Fruit fly (Drosophila melanogaster) whole organism: ENCODE results near the gene Atu.

Source experiments
- Dll ChIP-seq: fragments of >200 bp; optimal IDR thresholded peaks from 2 replicates; lab custom pipeline; 2017
- psq ChIP-seq: fragments of >200 bp; optimal IDR thresholded peaks from 2 replicates; lab custom pipeline; 2017

DNA sequence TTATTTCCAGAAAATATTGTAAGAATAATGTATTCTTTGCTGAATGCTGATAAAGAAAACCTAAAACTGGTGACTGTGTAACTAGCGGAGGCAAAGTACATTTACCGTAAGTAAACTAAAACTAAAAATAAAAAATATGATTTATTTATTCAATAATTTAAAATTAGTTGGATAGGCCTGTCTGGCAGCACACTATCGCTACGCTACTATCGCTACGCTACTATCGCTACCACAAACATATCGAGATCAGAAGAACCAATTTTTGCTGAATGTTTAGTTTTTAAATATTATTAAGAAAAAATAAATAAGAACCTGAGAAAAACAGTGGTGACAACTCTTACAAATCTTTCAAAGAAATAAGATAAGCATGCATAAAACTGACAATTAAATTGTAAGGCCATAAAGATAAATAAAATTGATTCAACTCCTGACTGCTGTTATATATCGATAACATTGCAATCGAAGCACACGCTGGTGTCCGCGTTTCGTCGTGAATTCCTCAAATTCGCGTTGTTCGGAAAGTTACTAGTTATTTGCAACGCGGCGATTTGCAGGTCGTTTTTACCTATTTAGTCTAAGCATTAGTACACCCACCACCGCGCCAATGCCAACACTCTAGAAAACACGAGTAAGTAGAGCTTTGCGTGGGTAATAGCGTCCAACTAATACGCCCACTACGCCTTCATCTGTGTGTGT lies 47.2 kb downstream of the Atu start, which contains the start of gene Wdr33:
- TF ChIP-seq Dll (lab: Kevin White, UChicago) (no peak), psq (no peak)
